Fruit fly (Drosophila melanogaster): ENCODE measurements around the gene Arglu1.

The Arglu1 gene

DNA sequence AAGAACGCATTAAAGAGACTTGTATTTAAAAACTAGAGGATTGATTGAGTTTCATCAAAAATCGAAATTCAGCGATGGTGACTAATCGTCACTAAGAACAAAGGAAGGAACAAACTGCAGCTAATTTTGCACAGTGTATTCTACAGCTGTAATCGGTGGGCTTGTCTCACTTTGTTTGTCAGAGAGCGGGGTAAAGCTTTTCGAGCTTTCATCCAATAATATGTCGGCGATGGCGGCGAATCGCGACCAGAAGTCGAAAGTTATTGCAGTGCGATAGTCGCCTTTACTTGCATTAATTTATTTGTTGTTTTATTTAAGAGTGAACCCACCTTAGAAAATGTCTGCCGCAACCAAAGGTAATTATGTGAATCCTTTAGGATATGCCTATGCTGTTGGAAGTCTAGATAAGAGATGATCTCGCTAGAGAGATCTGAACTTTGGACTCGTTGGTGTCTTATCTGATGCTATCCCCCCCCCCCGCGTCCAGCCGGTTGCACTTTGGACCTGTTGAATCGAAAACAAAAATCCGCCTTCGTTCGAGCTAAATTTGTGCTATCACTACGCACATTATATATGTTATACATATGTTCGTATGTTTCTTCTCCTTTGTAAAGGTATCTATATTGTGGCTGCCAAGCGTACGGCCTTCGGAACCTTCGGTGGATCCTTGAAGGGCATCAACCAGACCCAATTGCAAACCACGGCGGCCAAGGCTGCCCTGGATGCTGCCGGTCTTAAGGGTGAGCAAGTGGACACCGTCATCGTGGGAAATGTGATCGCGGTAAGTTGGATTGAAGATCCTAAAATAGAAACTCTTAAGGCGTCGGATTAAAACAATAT is 22.7 kb downstream of the Arglu1 start, which contains the start of gene yip2 (continued):
- TF ChIP-seq CG31365 (tag; optimal IDR thresholded peaks at IDR 0.05) (no peak), ftz-f1 (GFP tag; optimal IDR thresholded peaks at IDR 0.05) (no peak), CG13894 (tag; optimal IDR thresholded peaks at IDR 0.05) (peak; percentile 65), pzg (GFP tag; optimal IDR thresholded peaks at IDR 0.05) (peak; percentile 11), Ada2b (GFP tag; IDR thresholded peaks at IDR 0.05) (peak; percentile 69), CG3065 (GFP tag; optimal IDR thresholded peaks at IDR 0.05) (no peak), D (optimal IDR thresholded peaks at IDR 0.05) (no peak), D (GFP tag; optimal IDR thresholded peaks at IDR 0.05) (no peak), Fer1 (GFP tag; optimal IDR thresholded peaks at IDR 0.05) (peak; percentile 72), Lhr (GFP tag; optimal IDR thresholded peaks at IDR 0.05) (no peak), Jarid2 (GFP tag; optimal IDR thresholded peaks at IDR 0.05) (peak; percentile 48), NC2β (GFP tag; optimal IDR thresholded peaks at IDR 0.05) (no peak), Mes4 (GFP tag; optimal IDR thresholded peaks at IDR 0.05) (peak; percentile 20), Six4 (GFP tag; optimal IDR thresholded peaks at IDR 0.05) (no peak), corto (GFP tag; optimal IDR thresholded peaks at IDR 0.05) (peak; percentile 22), vnd (GFP tag; IDR thresholded peaks at IDR 0.05; ENCODE audit: partially characterized antibody) (no peak), sd (tag; optimal IDR thresholded peaks at IDR 0.05) (no peak), CG14441 (GFP tag; IDR thresholded peaks at IDR 0.05) (peak; percentile 49), dpn (GFP tag; optimal IDR thresholded peaks at IDR 0.05) (peak; percentile 38 to 68), croc (GFP tag; conservative IDR thresholded peaks at IDR 0.05) (no peak), Med (GFP tag) (peak; percentile 94), ci (GFP tag; IDR thresholded peaks at IDR 0.05) (peak; percentile 93), CG9876 (GFP tag; optimal IDR thresholded peaks at IDR 0.05) (no peak), CG14860 (GFP tag; IDR thresholded peaks at IDR 0.05; ENCODE audit: partially characterized antibody) (no peak), CG5953 (GFP tag; IDR thresholded peaks at IDR 0.05) (no peak), CG10979 (tag; optimal IDR thresholded peaks at IDR 0.05) (peak; percentile 34), CG9609 (GFP tag; optimal IDR thresholded peaks at IDR 0.05) (peak; percentile 39), E2f1 (GFP tag; IDR thresholded peaks at IDR 0.05) (peak; percentile 17; the same call in 1 of the 2 replicates), CG2678 (tag; optimal IDR thresholded peaks at IDR 0.05) (peak; percentile 68), HLH4C (GFP tag; IDR thresholded peaks at IDR 0.05; ENCODE audit: partially characterized antibody) (no peak), Drgx (GFP tag; IDR thresholded peaks at IDR 0.05) (peak; percentile 95), z (GFP tag; IDR thresholded peaks at IDR 0.05) (no peak), CG8359 (GFP tag; optimal IDR thresholded peaks at IDR 0.05; ENCODE audit: borderline replicate concordance) (no peak), CG11696 (GFP tag; IDR thresholded peaks at IDR 0.05) (peak; percentile 32; the same call in 1 of the 2 replicates), CG9437 (GFP tag; optimal IDR thresholded peaks at IDR 0.05) (no peak), CG10565 (GFP tag; optimal IDR thresholded peaks at IDR 0.05) (no peak), Meics (GFP tag; optimal IDR thresholded peaks at IDR 0.05) (peak; percentile 70), fd64A (GFP tag; optimal IDR thresholded peaks at IDR 0.05) (no peak), Usf (GFP tag; optimal IDR thresholded peaks at IDR 0.05) (peak; percentile 0), Sry-δ (GFP tag; optimal IDR thresholded peaks at IDR 0.05) (no peak), CG13624 (GFP tag; optimal IDR thresholded peaks at IDR 0.05) (peak; percentile 37), Hr3 (GFP tag; optimal IDR thresholded peaks at IDR 0.05) (peak; percentile 16), p53 (GFP tag; optimal IDR thresholded peaks at IDR 0.05) (no peak), prd (optimal IDR thresholded peaks at IDR 0.05) (no peak), prd (GFP tag; IDR thresholded peaks at IDR 0.05) (peak; percentile 65), br (optimal IDR thresholded peaks at IDR 0.05) (no peak), NC2α (GFP tag; optimal IDR thresholded peaks at IDR 0.05) (no peak), CG6654 (GFP tag; optimal IDR thresholded peaks at IDR 0.05) (no peak), nau (GFP tag; optimal IDR thresholded peaks at IDR 0.05) (peak; percentile 74), CG18011 (GFP tag; optimal IDR thresholded peaks at IDR 0.05) (peak; percentile 41)
